Fruit fly (Drosophila melanogaster) whole organism, embryonic: ENCODE measurements around the gene His3.3B.

Experiments used
- CG12155 ChIP-seq: fragments of 200-800 bp; sonication (Bioruptor generic); optimal IDR thresholded peaks from 3 replicates; lab custom pipeline; 2016; ENCODE audit warnings: missing biosample characterization, missing genetic modification characterization
- CG13894 ChIP-seq: fragments of 200-800 bp; sonication (Bioruptor generic); optimal IDR thresholded peaks from 3 replicates; lab custom pipeline; 2018; ENCODE audit warnings: missing biosample characterization, mild to moderate bottlenecking, missing genetic modification characterization, moderate library complexity
- CG14441 ChIP-seq: fragments of 200-800 bp; sonication (Bioruptor generic); IDR thresholded peaks from 2 replicates; pipeline ENCODE4 v1.3.6; 2022; ENCODE audit warnings: missing biosample characterization, missing genetic modification characterization
- CG15514 ChIP-seq: fragments of 200-800 bp; sonication (Bioruptor generic); optimal IDR thresholded peaks from 3 replicates; lab custom pipeline; 2017; ENCODE audit warnings: missing biosample characterization, missing genetic modification characterization, mild to moderate bottlenecking, moderate library complexity, missing genetic modification reagents
- CG1603 ChIP-seq: fragments of 200-800 bp; sonication (Bioruptor generic); optimal IDR thresholded peaks from 2 replicates; lab custom pipeline; 2019; ENCODE audit warnings: missing biosample characterization, mild to moderate bottlenecking, missing genetic modification characterization, moderate library complexity
- CG1647 ChIP-seq: fragments of 200-800 bp; sonication (Bioruptor generic); optimal IDR thresholded peaks from 3 replicates; lab custom pipeline; 2016; ENCODE audit warnings: missing biosample characterization, missing genetic modification characterization
- CG30403 ChIP-seq: fragments of 200-800 bp; sonication (Bioruptor generic); optimal IDR thresholded peaks from 3 replicates; lab custom pipeline; 2016; ENCODE audit warnings: missing biosample characterization, missing genetic modification characterization
- CG3065 ChIP-seq: fragments of 200-800 bp; sonication (Bioruptor generic); optimal IDR thresholded peaks from 2 replicates; lab custom pipeline; 2016; ENCODE audit warnings: missing biosample characterization, missing genetic modification characterization
- CG34224 ChIP-seq: fragments of 200-800 bp; sonication (Bioruptor generic); IDR thresholded peaks from 3 replicates; pipeline ENCODE4 v1.3.6; 2022; ENCODE audit warnings: missing biosample characterization, missing genetic modification characterization; ENCODE audit not compliant: partially characterized antibody
- CG4707 ChIP-seq: fragments of 200-800 bp; sonication (Bioruptor generic); optimal IDR thresholded peaks from 2 replicates; lab custom pipeline; 2018; ENCODE audit warnings: missing biosample characterization, mild to moderate bottlenecking, missing genetic modification characterization, moderate library complexity
- CG4730 ChIP-seq: fragments of 200-800 bp; sonication (Bioruptor generic); IDR thresholded peaks from 2 replicates; pipeline ENCODE4 v1.3.6; 2022; ENCODE audit warnings: missing biosample characterization, missing genetic modification characterization
- CG5180 ChIP-seq: fragments of 200-800 bp; sonication (Bioruptor generic); optimal IDR thresholded peaks from 3 replicates; lab custom pipeline; 2017; ENCODE audit warnings: missing biosample characterization, missing genetic modification characterization, mild to moderate bottlenecking, moderate library complexity, missing genetic modification reagents
- CG6175 ChIP-seq: fragments of 200-800 bp; sonication (Bioruptor generic); IDR thresholded peaks from 3 replicates; pipeline ENCODE4 v1.3.6; 2022; ENCODE audit warnings: missing biosample characterization, missing genetic modification characterization
- CG7372 ChIP-seq: fragments of 200-800 bp; sonication (Bioruptor generic); IDR thresholded peaks from 2 replicates; pipeline ENCODE4 v1.3.6; 2022; ENCODE audit warnings: missing biosample characterization, missing genetic modification characterization
- CTCF ChIP-seq: fragments of 200-800 bp; sonication (Bioruptor generic); optimal IDR thresholded peaks from 2 replicates; lab custom pipeline; 2017; ENCODE audit warnings: missing biosample characterization, mild to moderate bottlenecking, missing genetic modification characterization, moderate library complexity
- Camta ChIP-seq: fragments of 200-800 bp; sonication (Bioruptor generic); optimal IDR thresholded peaks from 2 replicates; lab custom pipeline; 2016; ENCODE audit warnings: missing biosample characterization, missing genetic modification characterization
- Deaf1 ChIP-seq: fragments of 200-800 bp; optimal IDR thresholded peaks from 3 replicates; lab custom pipeline; 2019; ENCODE audit warnings: missing biosample characterization, mild to moderate bottlenecking, missing genetic modification characterization, moderate library complexity
- Dip3 ChIP-seq: fragments of 200-800 bp; sonication (Bioruptor generic); optimal IDR thresholded peaks from 3 replicates; lab custom pipeline; 2016; ENCODE audit warnings: missing biosample characterization, missing genetic modification characterization
- E2f1 ChIP-seq: fragments of 200-800 bp; sonication (Bioruptor generic); IDR thresholded peaks from 2 replicates; pipeline ENCODE4 v1.3.6; 2022; ENCODE audit warnings: missing biosample characterization, missing genetic modification characterization
- Eip74EF ChIP-seq, 2 experiments: fragments of 200-800 bp in 1 of 2; fragments of >200 bp in 1 of 2; sonication (Bioruptor generic) in 1 of 2; optimal IDR thresholded peaks; 2 replicates each; lab custom pipeline; 2017 to 2019; ENCODE audit warnings: missing biosample characterization in 2 of 2, missing genetic modification characterization in 2 of 2, mild to moderate bottlenecking in 1 of 2, moderate library complexity in 1 of 2
- Gug ChIP-seq: fragments of 200-800 bp; sonication (Bioruptor generic); IDR thresholded peaks from 4 replicates; pipeline ENCODE4 v1.3.6; 2022; ENCODE audit warnings: missing biosample characterization, missing genetic modification characterization
- Hr78 ChIP-seq, 2 experiments: fragments of 200-800 bp in 1 of 2; fragments of >200 bp in 1 of 2; sonication (Bioruptor generic) in 1 of 2; optimal IDR thresholded peaks; 2 replicates each; lab custom pipeline; 2017 to 2019; ENCODE audit warnings: missing biosample characterization in 2 of 2, missing genetic modification characterization in 2 of 2, mild to moderate bottlenecking in 1 of 2, moderate library complexity in 1 of 2
- Kr ChIP-seq: fragments of 200-800 bp; sonication (Bioruptor generic); optimal IDR thresholded peaks from 2 replicates; lab custom pipeline; 2017; ENCODE audit warnings: missing biosample characterization, mild to moderate bottlenecking, missing genetic modification characterization
- Mad ChIP-seq: fragments of 200-800 bp; sonication (Bioruptor generic); optimal IDR thresholded peaks from 2 replicates; lab custom pipeline; 2016; ENCODE audit warnings: missing biosample characterization, missing genetic modification characterization
- NFAT ChIP-seq: fragments of 200-800 bp; sonication (Bioruptor generic); IDR thresholded peaks from 2 replicates; pipeline ENCODE4 v1.3.6; 2022; ENCODE audit warnings: missing biosample characterization, missing genetic modification characterization
- Pdp1 ChIP-seq, 2 experiments: fragments of 200-800 bp; sonication (Bioruptor generic); optimal IDR thresholded peaks; 3 replicates each; lab custom pipeline; 2016; ENCODE audit warnings: missing biosample characterization in 2 of 2, missing genetic modification characterization in 2 of 2, mild to moderate bottlenecking in 1 of 2, moderate library complexity in 1 of 2
- Sox102F ChIP-seq: fragments of 200-800 bp; sonication (Bioruptor generic); optimal IDR thresholded peaks from 2 replicates; lab custom pipeline; 2018; ENCODE audit warnings: missing biosample characterization, mild to moderate bottlenecking, missing genetic modification characterization, moderate library complexity
- Vsx1 ChIP-seq: fragments of 200-800 bp; sonication (Bioruptor generic); optimal IDR thresholded peaks from 2 replicates; lab custom pipeline; 2017; ENCODE audit warnings: missing biosample characterization, mild to moderate bottlenecking, missing genetic modification characterization, missing genetic modification reagents
- cad ChIP-seq: fragments of >200 bp; optimal IDR thresholded peaks from 2 replicates; lab custom pipeline; 2017; ENCODE audit warnings: missing biosample characterization, missing genetic modification characterization
- cg ChIP-seq: fragments of 200-800 bp; sonication (Bioruptor generic); optimal IDR thresholded peaks from 3 replicates; lab custom pipeline; 2019; ENCODE audit warnings: missing biosample characterization, mild to moderate bottlenecking, missing genetic modification characterization, moderate library complexity
- crol ChIP-seq: fragments of 200-800 bp; sonication (Bioruptor generic); IDR thresholded peaks from 2 replicates; pipeline ENCODE4 v1.3.6; 2022; ENCODE audit warnings: missing biosample characterization, missing genetic modification characterization
- crp ChIP-seq, 2 experiments: fragments of 200-800 bp; sonication (Bioruptor generic); optimal IDR thresholded peaks; 2 replicates in 1 of 2; 3 replicates in 1 of 2; lab custom pipeline; 2017; ENCODE audit warnings: missing biosample characterization in 2 of 2, missing genetic modification characterization in 2 of 2, mild to moderate bottlenecking in 1 of 2, moderate library complexity in 1 of 2
- ems ChIP-seq: fragments of 200-800 bp; sonication (Bioruptor generic); optimal IDR thresholded peaks from 3 replicates; lab custom pipeline; 2016; ENCODE audit warnings: missing biosample characterization, missing genetic modification characterization
- ewg ChIP-seq: fragments of 200-800 bp; sonication (Bioruptor generic); optimal IDR thresholded peaks from 3 replicates; lab custom pipeline; 2017; ENCODE audit warnings: mild to moderate bottlenecking, missing biosample characterization, missing genetic modification reagents, missing genetic modification characterization
- fd64A ChIP-seq: fragments of 200-800 bp; sonication (Bioruptor generic); optimal IDR thresholded peaks from 3 replicates; lab custom pipeline; 2018; ENCODE audit warnings: missing biosample characterization, mild to moderate bottlenecking, missing genetic modification characterization
- grn ChIP-seq: fragments of 200-800 bp; sonication (Bioruptor generic); optimal IDR thresholded peaks from 3 replicates; lab custom pipeline; 2017; ENCODE audit warnings: missing biosample characterization, missing genetic modification characterization
- gsb-n ChIP-seq: fragments of 200-800 bp; sonication (Bioruptor generic); optimal IDR thresholded peaks from 3 replicates; lab custom pipeline; 2018; ENCODE audit warnings: missing biosample characterization, mild to moderate bottlenecking, missing genetic modification characterization
- ham ChIP-seq: fragments of 200-800 bp; sonication (Bioruptor generic); IDR thresholded peaks from 2 replicates; pipeline ENCODE4 v1.3.6; 2022; ENCODE audit warnings: missing biosample characterization, missing genetic modification characterization
- hkb ChIP-seq, 2 experiments: fragments of 200-800 bp in 1 of 2; fragments of >200 bp in 1 of 2; sonication (Bioruptor generic) in 1 of 2; IDR thresholded peaks in 1 of 2; optimal IDR thresholded peaks in 1 of 2; 2 replicates each; pipeline versions ENCODE4 v1.3.6 to Lab custom; 2017 to 2022; ENCODE audit warnings: missing biosample characterization in 1 of 2, missing genetic modification characterization in 1 of 2
- hth ChIP-seq: fragments of >200 bp; optimal IDR thresholded peaks from 2 replicates; lab custom pipeline; 2017; ENCODE audit warnings: inconsistent platforms
- insv ChIP-seq, 2 experiments: fragments of 200-800 bp; sonication (Bioruptor generic); optimal IDR thresholded peaks; 3 replicates each; lab custom pipeline; 2016 to 2018; ENCODE audit warnings: missing biosample characterization in 2 of 2, missing genetic modification characterization in 2 of 2
- kni ChIP-seq: fragments of 200-800 bp; sonication (Bioruptor generic); optimal IDR thresholded peaks from 3 replicates; lab custom pipeline; 2017; ENCODE audit warnings: mild to moderate bottlenecking, missing biosample characterization, missing genetic modification reagents, missing genetic modification characterization
- sens ChIP-seq: fragments of 200-800 bp; sonication (Bioruptor generic); peaks from one replicate; lab custom pipeline; 2016; ENCODE audit warnings: missing biosample characterization, missing genetic modification characterization
- ssp ChIP-seq: fragments of 200-800 bp; sonication (Bioruptor generic); IDR thresholded peaks from 2 replicates; pipeline ENCODE4 v1.3.6; 2022; ENCODE audit warnings: missing biosample characterization, missing genetic modification characterization
- stc ChIP-seq: fragments of 200-800 bp; sonication (Bioruptor generic); IDR thresholded peaks from 2 replicates; pipeline ENCODE4 v1.3.6; 2022; ENCODE audit warnings: missing biosample characterization, missing genetic modification characterization
- tap ChIP-seq: fragments of 200-800 bp; optimal IDR thresholded peaks from 3 replicates; lab custom pipeline; 2019; ENCODE audit warnings: missing biosample characterization, mild to moderate bottlenecking, missing genetic modification characterization, moderate library complexity
- zf30C ChIP-seq: fragments of 200-800 bp; sonication (Bioruptor generic); optimal IDR thresholded peaks from 3 replicates; lab custom pipeline; 2018; ENCODE audit warnings: missing biosample characterization, mild to moderate bottlenecking, missing genetic modification characterization
- zfh2 ChIP-seq: fragments of 200-800 bp; sonication (Bioruptor generic); optimal IDR thresholded peaks from 2 replicates; lab custom pipeline; 2016; ENCODE audit warnings: missing biosample characterization, missing genetic modification characterization

His3.3B gene

DNA sequence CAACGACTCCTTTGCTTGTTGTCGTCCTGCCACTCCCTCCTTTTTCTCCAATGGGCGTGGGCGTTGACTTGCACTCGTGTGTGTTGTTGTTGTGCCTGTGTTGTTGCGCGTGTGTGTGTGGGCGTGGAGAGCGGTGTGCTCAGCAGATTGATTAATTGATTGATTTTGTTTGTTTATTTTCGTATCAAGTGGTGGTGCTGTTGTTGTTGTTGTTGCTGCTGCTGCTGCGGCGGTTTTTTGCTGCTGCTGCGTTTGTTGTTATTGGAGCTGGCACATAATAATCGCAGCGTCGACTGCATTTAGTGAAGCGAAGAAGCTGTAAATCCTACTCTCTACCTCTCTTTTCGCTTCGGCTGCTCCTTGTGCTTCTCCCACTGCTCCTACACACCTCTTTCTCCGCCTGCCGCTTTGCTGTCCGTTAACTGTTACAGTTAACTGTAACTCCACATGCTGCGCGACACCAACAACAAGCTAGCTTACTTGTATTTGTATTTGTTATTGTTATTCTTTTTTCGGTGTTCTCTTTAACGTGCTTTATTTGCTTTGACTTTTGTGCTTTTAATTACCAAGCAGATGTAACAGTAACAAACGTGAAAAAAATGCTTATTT is 22.1 kb downstream of the His3.3B start (continued):
- no peak for TF ChIP-seq Kr (GFP tag; lab: Kevin White, UChicago)
- no peak for TF ChIP-seq Mad
- TF ChIP-seq Sox102F (GFP tag; lab: Kevin White, UChicago), result no peak
- TF ChIP-seq CG3065 (GFP tag; lab: Kevin White, UChicago), result peak; percentile 23
- TF ChIP-seq tap (tag; lab: Kevin White, UChicago), result no peak
- TF ChIP-seq CG1647 (GFP tag; lab: Kevin White, UChicago), result no peak
- TF ChIP-seq CG30403 (GFP tag; lab: Kevin White, UChicago), result no peak
- peak; percentile 25 for TF ChIP-seq cg
- TF ChIP-seq gsb-n (tag; lab: Kevin White, UChicago), result no peak

DNA sequence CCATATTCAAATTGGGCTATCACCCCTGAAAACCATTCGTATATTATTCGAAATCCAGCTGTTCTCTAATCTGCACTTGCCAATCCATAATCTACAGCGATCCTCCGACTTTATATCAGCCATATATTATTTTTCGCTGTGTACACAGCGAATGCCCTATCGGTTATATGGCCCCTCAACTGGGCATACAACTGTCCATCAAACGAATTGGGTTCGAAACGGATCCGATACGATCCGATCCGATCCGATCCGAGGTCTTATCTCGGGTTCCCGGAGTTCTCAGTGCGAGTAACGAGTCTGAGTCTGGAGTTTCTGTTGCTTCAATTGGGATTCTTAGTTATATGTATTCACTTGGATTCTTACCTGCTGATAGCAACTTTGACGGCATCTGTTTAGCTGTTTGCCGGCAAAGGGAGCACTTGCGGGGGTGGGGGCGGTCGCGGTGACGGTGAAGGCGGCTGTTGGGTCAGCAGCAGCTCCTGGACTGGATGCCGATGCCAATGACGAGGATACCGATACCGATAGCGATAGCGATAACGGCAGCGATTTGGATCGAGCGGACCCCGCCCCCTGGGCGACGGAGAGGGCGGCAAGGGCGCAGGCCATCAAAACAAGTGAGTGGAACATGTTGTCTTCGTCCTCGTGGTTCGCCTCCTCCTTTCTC is 22.8 kb downstream of the His3.3B start:
- TF ChIP-seq crol (GFP tag; lab: Robert Waterston, UW), result peak; percentile 17; the same call in 1 of the 2 replicates
- no peak for TF ChIP-seq zfh2 (GFP tag; lab: Kevin White, UChicago)
- no peak for TF ChIP-seq fd64A (GFP tag; lab: Kevin White, UChicago)
- TF ChIP-seq Dip3 (GFP tag; lab: Kevin White, UChicago), result no peak
- TF ChIP-seq Eip74EF (GFP tag; optimal IDR thresholded peaks at IDR 0.05; lab: Kevin White, UChicago), result no peak
- TF ChIP-seq CG6175 (GFP tag; lab: Robert Waterston, UW), result no peak
- no peak for TF ChIP-seq Gug (GFP tag; lab: Robert Waterston, UW)
- TF ChIP-seq Hr78 (GFP tag; optimal IDR thresholded peaks at IDR 0.05; lab: Kevin White, UChicago), result no peak
- TF ChIP-seq ewg (GFP tag; lab: Kevin White, UChicago), result no peak
- TF ChIP-seq CG7372 (GFP tag; lab: Robert Waterston, UW), result no peak
- no peak for TF ChIP-seq CG4730 (GFP tag; lab: Robert Waterston, UW)
- no peak for TF ChIP-seq hkb (optimal IDR thresholded peaks at IDR 0.05; lab: Kevin White, UChicago)
- no peak for TF ChIP-seq hkb (GFP tag; IDR thresholded peaks at IDR 0.05; lab: Robert Waterston, UW)
- TF ChIP-seq ems (GFP tag; lab: Kevin White, UChicago), result no peak
- peak in 1 of 2 experiments; percentile 12 for TF ChIP-seq Pdp1 (GFP tag; optimal IDR thresholded peaks at IDR 0.05; lab: Kevin White, UChicago)
- peak; percentile 61 for TF ChIP-seq Deaf1 (tag; lab: Kevin White, UChicago)
- TF ChIP-seq Vsx1 (GFP tag; lab: Kevin White, UChicago), result no peak
- TF ChIP-seq insv (GFP tag; optimal IDR thresholded peaks at IDR 0.05; lab: Kevin White, UChicago), result peak in 1 of 2 experiments; percentile 83
- no peak for TF ChIP-seq CG14441 (GFP tag; lab: Robert Waterston, UW)
- no peak for TF ChIP-seq NFAT (GFP tag; lab: Robert Waterston, UW)
- peak; percentile 11 for TF ChIP-seq cad (GFP tag; lab: Kevin White, UChicago)
- TF ChIP-seq CG34224 (GFP tag; lab: Robert Waterston, UW), result no peak
- no peak for TF ChIP-seq CTCF
- TF ChIP-seq stc (GFP tag; lab: Robert Waterston, UW), result no peak
- peak; percentile 37 for TF ChIP-seq sens
- TF ChIP-seq CG15514 (GFP tag; lab: Kevin White, UChicago), result no peak
- TF ChIP-seq CG12155 (GFP tag; lab: Kevin White, UChicago), result no peak
- TF ChIP-seq Camta (GFP tag; lab: Kevin White, UChicago), result no peak
- TF ChIP-seq CG4707 (GFP tag; lab: Kevin White, UChicago), result no peak
- peak; percentile 8 for TF ChIP-seq CG1603
- peak; percentile 92 for TF ChIP-seq grn (GFP tag; lab: Kevin White, UChicago)
- no peak for TF ChIP-seq ham
- peak; percentile 53 for TF ChIP-seq zf30C
- TF ChIP-seq CG13894 (tag; lab: Kevin White, UChicago), result peak; percentile 37
- peak; percentile 37 for TF ChIP-seq CG5180 (GFP tag; lab: Kevin White, UChicago)
- no peak for TF ChIP-seq hth (lab: Kevin White, UChicago)
- no peak for TF ChIP-seq crp (GFP tag; optimal IDR thresholded peaks at IDR 0.05; lab: Kevin White, UChicago)
- no peak for TF ChIP-seq ssp
- peak; percentile 57 for TF ChIP-seq kni (GFP tag; lab: Kevin White, UChicago)
- no peak for TF ChIP-seq CG3065 (GFP tag; lab: Kevin White, UChicago)
- TF ChIP-seq E2f1 (GFP tag; lab: Robert Waterston, UW), result no peak
